Fruit fly (Drosophila melanogaster) whole organism, wandering third instar larva: ENCODE measurements around the gene Taf4.
A peak's percentile ranks its signal among the peaks of the same experiment; 100 is the strongest.

Source experiments
- Abd-B ChIP-seq: fragments of >200 bp; optimal IDR thresholded peaks from 2 replicates; lab custom pipeline; 2017; ENCODE audit warnings: missing biosample characterization, missing genetic modification characterization
- CG32264 ChIP-seq: fragments of 200-800 bp; sonication (Bioruptor generic); optimal IDR thresholded peaks from 2 replicates; lab custom pipeline; 2016; ENCODE audit warnings: missing biosample characterization, missing genetic modification characterization
- CG9705 ChIP-seq: fragments of 200-800 bp; sonication (Bioruptor generic); optimal IDR thresholded peaks from 2 replicates; lab custom pipeline; 2018; ENCODE audit warnings: missing biosample characterization, mild to moderate bottlenecking, missing genetic modification characterization
- CrebA ChIP-seq: fragments of 200-800 bp; sonication (Bioruptor generic); optimal IDR thresholded peaks from 2 replicates; lab custom pipeline; 2016; ENCODE audit warnings: missing biosample characterization, mild to moderate bottlenecking, missing genetic modification characterization, borderline replicate concordance
- Dfd ChIP-seq: fragments of >200 bp; optimal IDR thresholded peaks from 2 replicates; lab custom pipeline; 2017; ENCODE audit warnings: missing biosample characterization, missing genetic modification characterization
- Dif ChIP-seq: fragments of 200-275, 200-300 bp; sonication (Bioruptor generic); optimal IDR thresholded peaks from 2 replicates; lab custom pipeline; 2018; ENCODE audit warnings: missing biosample characterization, missing genetic modification characterization; ENCODE audit not compliant: partially characterized antibody
- GATAd ChIP-seq: sonication (Bioruptor generic); optimal IDR thresholded peaks from 2 replicates; lab custom pipeline; 2016; ENCODE audit warnings: missing biosample characterization, missing genetic modification characterization
- HLH106 ChIP-seq: fragments of 200-800 bp; optimal IDR thresholded peaks from 3 replicates; lab custom pipeline; 2019; ENCODE audit warnings: missing biosample characterization, mild to moderate bottlenecking, missing genetic modification characterization, moderate library complexity
- Hnf4 ChIP-seq: fragments of 200-800 bp; sonication (Bioruptor generic); optimal IDR thresholded peaks from 2 replicates; lab custom pipeline; 2016; ENCODE audit warnings: missing biosample characterization, mild to moderate bottlenecking, missing genetic modification characterization
- Hr78 ChIP-seq: fragments of >200 bp; optimal IDR thresholded peaks from 2 replicates; lab custom pipeline; 2017; ENCODE audit warnings: missing biosample characterization, missing genetic modification characterization
- Hr83 ChIP-seq: fragments of 200-300 bp; sonication (Bioruptor generic); optimal IDR thresholded peaks from 2 replicates; lab custom pipeline; 2016; ENCODE audit warnings: missing biosample characterization, mild to moderate bottlenecking, missing genetic modification characterization, moderate library complexity; ENCODE audit not compliant: poor library complexity, severe bottlenecking
- Jra ChIP-seq: sonication (Bioruptor generic); optimal IDR thresholded peaks from 2 replicates; lab custom pipeline; 2016; ENCODE audit warnings: missing biosample characterization, missing genetic modification characterization
- Mio ChIP-seq: sonication (Bioruptor generic); optimal IDR thresholded peaks from 2 replicates; lab custom pipeline; 2016; ENCODE audit warnings: missing biosample characterization, missing genetic modification characterization
- Myc ChIP-seq: fragments of >200 bp; optimal IDR thresholded peaks from 2 replicates; lab custom pipeline; 2017
- N ChIP-seq: fragments of >200 bp; optimal IDR thresholded peaks from 2 replicates; lab custom pipeline; 2018; ENCODE audit warnings: missing biosample characterization, missing external identifiers, missing genetic modification characterization
- OdsH ChIP-seq: fragments of 200-800 bp; sonication (Bioruptor generic); optimal IDR thresholded peaks from 2 replicates; lab custom pipeline; 2016; ENCODE audit warnings: missing biosample characterization, mild to moderate bottlenecking, missing genetic modification characterization
- Rel ChIP-seq, 2 experiments: fragments of 200-800 bp; sonication (Bioruptor generic) in 1 of 2; optimal IDR thresholded peaks; 2 replicates in 1 of 2; 3 replicates in 1 of 2; lab custom pipeline; 2016 to 2019; ENCODE audit warnings: mild to moderate bottlenecking in 2 of 2, missing biosample characterization in 2 of 2, missing genetic modification characterization in 2 of 2, moderate library complexity in 1 of 2
- Sp1 ChIP-seq: fragments of 200-800 bp; sonication (Bioruptor generic); optimal IDR thresholded peaks from 3 replicates; lab custom pipeline; 2019; ENCODE audit warnings: missing biosample characterization, mild to moderate bottlenecking, missing genetic modification characterization, moderate library complexity
- Vsx2 ChIP-seq: fragments of 200-300, 225-300 bp; sonication (Bioruptor generic); optimal IDR thresholded peaks from 2 replicates; lab custom pipeline; 2018; ENCODE audit warnings: missing biosample characterization, missing genetic modification characterization; ENCODE audit not compliant: partially characterized antibody
- br ChIP-seq: fragments of 200-800 bp; sonication (Bioruptor generic); optimal IDR thresholded peaks from 2 replicates; lab custom pipeline; 2016; ENCODE audit warnings: missing biosample characterization, missing genetic modification characterization
- brk ChIP-seq: fragments of 200-800 bp; sonication (Bioruptor generic); optimal IDR thresholded peaks from 2 replicates; lab custom pipeline; 2016; ENCODE audit warnings: missing biosample characterization, mild to moderate bottlenecking, missing genetic modification characterization
- dl ChIP-seq, 2 experiments: fragments of 175-275, 200-275 bp in 1 of 2; fragments of 200-275 bp in 1 of 2; sonication (Bioruptor generic); optimal IDR thresholded peaks; lab custom pipeline; 2018; ENCODE audit warnings: mild to moderate bottlenecking in 2 of 2, missing biosample characterization in 2 of 2, missing genetic modification characterization in 2 of 2, moderate library complexity in 2 of 2; ENCODE audit not compliant: partially characterized antibody in 2 of 2, insufficient read depth in 1 of 2
- dmrt93B ChIP-seq: fragments of 200-800 bp; sonication (Bioruptor generic); optimal IDR thresholded peaks from 2 replicates; lab custom pipeline; 2018; ENCODE audit warnings: missing biosample characterization, mild to moderate bottlenecking, missing genetic modification characterization
- dsf ChIP-seq: sonication (Bioruptor generic); optimal IDR thresholded peaks from 2 replicates; lab custom pipeline; 2016; ENCODE audit warnings: missing biosample characterization, missing genetic modification characterization, borderline replicate concordance
- ey ChIP-seq: fragments of 200-800 bp; sonication (Bioruptor generic); optimal IDR thresholded peaks from 2 replicates; lab custom pipeline; 2016; ENCODE audit warnings: missing biosample characterization, missing genetic modification characterization
- foxo ChIP-seq, 2 experiments: fragments of 200-800 bp; sonication (Bioruptor generic); optimal IDR thresholded peaks; 2 replicates in 1 of 2; 3 replicates in 1 of 2; lab custom pipeline; 2016 to 2017; ENCODE audit warnings: missing biosample characterization in 2 of 2, missing genetic modification characterization in 2 of 2
- fru ChIP-seq: fragments of 200-800 bp; sonication (Bioruptor generic); optimal IDR thresholded peaks from 3 replicates; lab custom pipeline; 2016; ENCODE audit warnings: missing biosample characterization, mild to moderate bottlenecking, missing genetic modification characterization
- h ChIP-seq: fragments of 200-800 bp; sonication (Bioruptor generic); optimal IDR thresholded peaks from 3 replicates; lab custom pipeline; 2016; ENCODE audit warnings: missing biosample characterization, mild to moderate bottlenecking, missing genetic modification characterization
- jim ChIP-seq: fragments of 175-275, 200-325 bp; sonication (Bioruptor generic); optimal IDR thresholded peaks from 2 replicates; lab custom pipeline; 2016; ENCODE audit warnings: missing biosample characterization, mild to moderate bottlenecking, missing genetic modification characterization
- lola ChIP-seq: fragments of >200 bp; optimal IDR thresholded peaks from 2 replicates; lab custom pipeline; 2017; ENCODE audit warnings: missing biosample characterization, missing genetic modification characterization
- pan ChIP-seq: fragments of >200 bp; optimal IDR thresholded peaks from 2 replicates; lab custom pipeline; 2017
- psq ChIP-seq: fragments of 200-800 bp; sonication (Bioruptor generic); optimal IDR thresholded peaks from 3 replicates; lab custom pipeline; 2017; ENCODE audit warnings: missing biosample characterization, mild to moderate bottlenecking, missing genetic modification characterization, moderate library complexity
- rgr ChIP-seq: fragments of 200-800 bp; sonication (Bioruptor generic); optimal IDR thresholded peaks from 3 replicates; lab custom pipeline; 2016; ENCODE audit warnings: missing biosample characterization, mild to moderate bottlenecking, missing genetic modification characterization
- sage ChIP-seq: fragments of 200-800 bp; sonication (Bioruptor generic); optimal IDR thresholded peaks from 2 replicates; lab custom pipeline; 2016; ENCODE audit warnings: missing biosample characterization, mild to moderate bottlenecking, missing genetic modification characterization
- sv ChIP-seq: fragments of 200-800 bp; sonication (Bioruptor generic); optimal IDR thresholded peaks from 3 replicates; lab custom pipeline; 2016; ENCODE audit warnings: missing biosample characterization, missing genetic modification characterization
- tai ChIP-seq: sonication (Bioruptor generic); optimal IDR thresholded peaks from 2 replicates; lab custom pipeline; 2016; ENCODE audit warnings: missing biosample characterization, missing genetic modification characterization
- usp ChIP-seq: fragments of >200 bp; optimal IDR thresholded peaks from 2 replicates; lab custom pipeline; 2017; ENCODE audit warnings: missing biosample characterization, missing genetic modification characterization
- woc ChIP-seq: sonication (Bioruptor generic); optimal IDR thresholded peaks from 2 replicates; lab custom pipeline; 2016; ENCODE audit warnings: missing biosample characterization, mild to moderate bottlenecking, missing genetic modification characterization

The Taf4 gene

dm6 chr3L:16112069-16112820, 767 bp upstream of the Taf4 start, which contains the start of gene Zn72D:
TSS of gene Zn72D (minus strand) at chr3L:16112626.
- TF ChIP-seq rgr (GFP tag; lab: Kevin White, UChicago) (peak; percentile 6), pan (lab: Kevin White, UChicago) (no peak)

dm6 chr3L:16113607-16114337, 760 bp downstream of the Taf4 start:
- TF ChIP-seq Mio (GFP tag; lab: Kevin White, UChicago) (peak; percentile 61), CG32264 (GFP tag; lab: Kevin White, UChicago) (peak; percentile 77), jim (GFP tag; lab: Kevin White, UChicago) (no peak), GATAd (peak; percentile 39), rgr (GFP tag; lab: Kevin White, UChicago) (peak; percentile 92), pan (lab: Kevin White, UChicago) (no peak), Myc (lab: Kevin White, UChicago) (no peak), sage (GFP tag; lab: Kevin White, UChicago) (peak; percentile 74), brk (GFP tag; lab: Kevin White, UChicago) (no peak), CrebA (GFP tag; lab: Kevin White, UChicago) (no peak), lola (GFP tag; lab: Kevin White, UChicago) (no peak), HLH106 (peak; percentile 84), dl (GFP tag; optimal IDR thresholded peaks at IDR 0.05; lab: Kevin White, UChicago; ENCODE audit: insufficient read depth in 1 of 2, partially characterized antibody in 2 of 2) (no peak), Jra (GFP tag; lab: Kevin White, UChicago) (peak; percentile 82), CG9705 (peak; percentile 80), foxo (GFP tag; optimal IDR thresholded peaks at IDR 0.05; lab: Kevin White, UChicago) (peak; percentile 50 to 93), fru (peak; percentile 93), Hr83 (GFP tag; lab: Kevin White, UChicago) (peak; percentile 73), br (GFP tag; lab: Kevin White, UChicago) (peak; percentile 90), dsf (peak; percentile 84), usp (GFP tag; lab: Kevin White, UChicago) (no peak), ey (GFP tag; lab: Kevin White, UChicago) (peak; percentile 92), Hnf4 (peak; percentile 86), OdsH (peak; percentile 92), Dif (GFP tag; lab: Kevin White, UChicago) (no peak), Sp1 (GFP tag; lab: Kevin White, UChicago) (peak; percentile 84), Abd-B (GFP tag; lab: Kevin White, UChicago) (no peak), Hr78 (no peak), sv (peak; percentile 88), Dfd (no peak), psq (GFP tag; lab: Kevin White, UChicago) (peak; percentile 96), h (GFP tag; lab: Kevin White, UChicago) (peak; percentile 96), woc (GFP tag; lab: Kevin White, UChicago) (peak; percentile 94), Vsx2 (GFP tag; lab: Kevin White, UChicago) (no peak), tai (no peak), dmrt93B (GFP tag; lab: Kevin White, UChicago) (no peak), N (no peak), Rel (GFP tag; optimal IDR thresholded peaks at IDR 0.05; lab: Kevin White, UChicago) (no peak), Rel (tag; optimal IDR thresholded peaks at IDR 0.05; lab: Kevin White, UChicago) (peak; percentile 44)
